Worm (Caenorhabditis elegans): ENCODE data around the gene F08B12.11.

Gene F08B12.11

DNA sequence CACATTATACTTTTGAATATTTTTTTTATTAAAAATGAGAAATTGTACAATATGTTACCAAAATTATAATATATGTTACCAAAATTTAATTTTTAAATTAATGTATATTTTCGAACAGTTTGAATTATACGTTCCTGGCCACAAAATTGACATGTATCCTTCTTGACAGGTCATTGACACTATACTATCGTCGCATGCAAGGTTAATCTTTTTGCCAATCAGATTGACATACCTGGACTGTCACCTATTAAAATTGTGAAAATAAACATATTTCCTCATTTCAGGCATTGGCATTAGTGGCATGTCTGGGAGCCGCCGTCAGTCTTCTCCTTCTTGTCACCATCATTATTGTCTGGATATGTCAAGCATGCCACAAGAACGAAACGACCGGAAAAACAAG is 14.8 kb upstream of the F08B12.11 start:
- TF ChIP-seq nhr-12 (tag; optimal IDR thresholded peaks at IDR 0.05) (no peak), nhr-25 (tag; optimal IDR thresholded peaks at IDR 0.05) (no peak), lsy-12 (tag; optimal IDR thresholded peaks at IDR 0.05) (no peak), snpc-4 (tag; optimal IDR thresholded peaks at IDR 0.05) (no peak), nhr-76 (tag; optimal IDR thresholded peaks at IDR 0.05) (no peak), nfya-1 (tag; optimal IDR thresholded peaks at IDR 0.05; ENCODE audit: insufficient read depth) (no peak), eor-1 (tag; optimal IDR thresholded peaks at IDR 0.05) (no peak)

DNA sequence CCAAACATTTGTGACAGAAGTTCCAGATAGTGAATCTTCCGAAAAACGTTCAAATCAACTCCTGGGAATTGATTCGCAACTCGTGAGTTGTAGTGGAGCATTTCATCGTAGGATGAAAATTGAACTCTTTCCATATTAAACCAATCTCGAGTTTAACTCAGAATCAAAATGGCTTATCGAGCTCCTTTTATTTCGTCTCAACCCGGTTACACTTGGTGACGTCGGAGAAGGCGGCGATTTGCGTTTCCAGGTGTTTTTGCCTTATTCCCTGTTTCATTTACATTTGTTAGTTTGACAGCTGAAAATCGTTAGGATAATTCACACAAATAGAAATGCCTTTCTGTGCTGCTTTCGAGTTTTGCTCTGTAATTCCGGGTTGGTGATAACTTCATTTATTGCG is 9.3 kb upstream of the F08B12.11 start, which contains the start of gene F42E11.3:
TSS of gene F42E11.3 (minus strand) at position 101 of the 400 bp plus-strand sequence.
- TF ChIP-seq unc-39 (tag; optimal IDR thresholded peaks at IDR 0.05) (no peak), R02D3.7 (tag; optimal IDR thresholded peaks at IDR 0.05) (no peak), egl-27 (tag; optimal IDR thresholded peaks at IDR 0.05) (no peak), nhr-77 (tag; optimal IDR thresholded peaks at IDR 0.05) (no peak), fkh-10 (GFP tag; optimal IDR thresholded peaks at IDR 0.05) (no peak), eor-1 (tag; optimal IDR thresholded peaks at IDR 0.05) (no peak)

DNA sequence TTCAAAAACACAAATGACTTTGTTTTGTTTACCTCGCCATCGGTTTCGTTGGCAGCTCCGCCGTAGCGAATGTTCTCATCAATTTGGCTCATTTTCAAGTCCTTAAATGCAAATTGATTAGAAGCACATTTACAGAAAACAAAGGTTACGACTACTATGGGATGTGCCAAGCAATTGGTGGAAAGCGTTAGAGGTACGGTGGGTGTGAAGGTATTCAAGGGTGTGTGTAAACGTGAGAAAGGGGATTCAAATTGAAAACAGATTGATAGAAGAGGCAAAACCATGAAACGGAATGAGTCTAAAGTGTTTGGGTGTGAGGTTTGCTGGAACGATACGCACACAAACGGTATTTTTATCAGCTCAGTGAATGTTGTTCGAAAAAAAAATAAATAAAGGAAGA is 7.5 kb upstream of the F08B12.11 start, which contains the start of gene tni-1:
TSS of gene tni-1 (minus strand) at position 101 of the 400 bp plus-strand sequence.
- TF ChIP-seq zag-1 (tag; optimal IDR thresholded peaks at IDR 0.05), result no peak
- no peak for TF ChIP-seq aly-2 (tag; optimal IDR thresholded peaks at IDR 0.05)
- TF ChIP-seq skn-1 (tag; optimal IDR thresholded peaks at IDR 0.05), result no peak
- TF ChIP-seq elt-1 (tag; optimal IDR thresholded peaks at IDR 0.05), result no peak
- TF ChIP-seq nhr-77 (tag; optimal IDR thresholded peaks at IDR 0.05), result no peak
- no peak for TF ChIP-seq tbx-2 (tag; optimal IDR thresholded peaks at IDR 0.05)
- TF ChIP-seq nhr-76 (tag; optimal IDR thresholded peaks at IDR 0.05), result no peak
- TF ChIP-seq egl-5 (tag; optimal IDR thresholded peaks at IDR 0.05), result no peak
- TF ChIP-seq lsy-12 (tag; optimal IDR thresholded peaks at IDR 0.05), result no peak
- TF ChIP-seq nfya-1 (tag; optimal IDR thresholded peaks at IDR 0.05; ENCODE audit: insufficient read depth), result no peak
- TF ChIP-seq elt-3 (tag; optimal IDR thresholded peaks at IDR 0.05), result no peak
- no peak for TF ChIP-seq unc-39 (tag; optimal IDR thresholded peaks at IDR 0.05)
- TF ChIP-seq pha-4 (tag; optimal IDR thresholded peaks at IDR 0.05), result no peak

DNA sequence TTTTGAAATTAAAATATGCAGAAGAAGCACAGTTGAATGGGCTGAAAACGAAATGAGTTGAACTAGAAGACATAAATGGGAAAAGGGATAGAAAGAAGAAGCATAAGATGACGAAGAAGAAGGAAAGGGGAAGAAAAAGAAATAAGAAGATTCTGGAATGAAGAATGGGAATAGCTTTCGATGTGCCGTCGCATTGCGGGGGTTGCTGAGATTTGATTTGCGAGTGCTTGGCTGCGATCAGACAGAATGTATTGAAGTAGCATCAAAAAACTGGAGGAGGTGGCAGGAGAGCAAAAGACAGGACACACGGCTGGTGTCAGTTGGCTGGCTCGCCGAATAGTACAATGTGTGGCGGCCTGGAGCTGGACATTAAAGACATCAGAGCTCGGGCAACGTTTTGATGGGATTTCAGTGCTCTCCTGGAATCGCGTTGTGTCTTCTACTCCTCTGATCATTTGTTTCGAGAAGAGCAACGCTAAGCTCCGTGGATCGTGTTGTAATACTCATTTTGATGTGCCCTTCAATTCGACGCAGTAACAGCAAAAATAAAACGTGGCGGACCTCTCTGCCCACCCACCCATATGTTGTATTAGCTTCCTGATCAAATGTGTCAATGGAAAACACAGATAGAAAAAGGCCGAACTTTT is 5.6 kb upstream of the F08B12.11 start:
- TF ChIP-seq unc-39 (tag; optimal IDR thresholded peaks at IDR 0.05) (no peak), egl-5 (tag; optimal IDR thresholded peaks at IDR 0.05) (peak; percentile 0), fkh-10 (GFP tag; optimal IDR thresholded peaks at IDR 0.05) (peak; percentile 20), lin-39 (tag; optimal IDR thresholded peaks at IDR 0.05) (peak; percentile 22), pqm-1 (tag; optimal IDR thresholded peaks at IDR 0.05) (no peak), nfya-1 (tag; optimal IDR thresholded peaks at IDR 0.05; ENCODE audit: insufficient read depth) (peak; percentile 34), nhr-25 (tag; optimal IDR thresholded peaks at IDR 0.05) (no peak), fos-1 (tag; optimal IDR thresholded peaks at IDR 0.05) (no peak)

DNA sequence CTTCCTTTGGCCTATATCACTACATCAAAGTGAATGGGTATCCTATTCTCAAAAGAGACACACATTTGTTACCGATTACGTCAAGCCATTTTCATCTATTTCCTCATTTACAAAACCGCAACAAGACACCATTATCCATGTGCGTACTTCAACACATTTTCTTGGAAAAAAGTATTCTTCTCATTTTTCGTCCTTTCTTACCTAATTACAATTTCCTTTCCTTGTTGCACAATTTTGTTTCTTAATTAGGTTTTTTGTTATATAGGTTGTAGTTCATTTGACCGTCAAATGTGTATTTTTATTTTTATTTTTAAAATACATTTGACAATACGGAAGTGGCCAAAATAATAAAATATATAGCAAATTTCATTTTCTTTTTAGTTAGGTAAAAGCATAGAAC is 1.5 kb upstream of the F08B12.11 start:
- no peak for TF ChIP-seq mdl-1 (tag; optimal IDR thresholded peaks at IDR 0.05)
- TF ChIP-seq nhr-23 (tag; optimal IDR thresholded peaks at IDR 0.05), result peak; percentile 41

DNA sequence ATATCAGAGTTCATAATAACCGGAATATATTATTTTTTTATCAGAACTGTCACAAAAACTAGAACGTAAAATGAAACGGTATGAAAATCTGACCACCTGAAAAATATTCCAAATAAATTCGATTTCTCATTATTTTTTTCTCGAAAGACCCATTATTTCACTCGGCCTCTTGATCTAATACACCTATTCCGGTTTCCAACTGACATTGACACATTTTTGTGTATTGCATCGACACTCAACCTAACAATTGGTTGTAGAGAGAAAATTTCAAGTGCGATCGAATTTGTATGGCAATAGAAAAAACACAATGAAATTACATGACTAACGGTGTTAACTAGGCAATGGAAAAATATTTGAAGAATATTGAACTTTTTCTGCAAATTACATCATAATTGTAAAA is 1.1 kb downstream of the F08B12.11 start:
- no peak for TF ChIP-seq daf-12 (tag; optimal IDR thresholded peaks at IDR 0.05)
- peak; percentile 1 for TF ChIP-seq nhr-25 (tag; optimal IDR thresholded peaks at IDR 0.05)
- TF ChIP-seq unc-39 (tag; optimal IDR thresholded peaks at IDR 0.05), result no peak
- TF ChIP-seq ceh-82 (tag; optimal IDR thresholded peaks at IDR 0.05), result no peak
- peak; percentile 26 for TF ChIP-seq nhr-23 (tag; optimal IDR thresholded peaks at IDR 0.05)

DNA sequence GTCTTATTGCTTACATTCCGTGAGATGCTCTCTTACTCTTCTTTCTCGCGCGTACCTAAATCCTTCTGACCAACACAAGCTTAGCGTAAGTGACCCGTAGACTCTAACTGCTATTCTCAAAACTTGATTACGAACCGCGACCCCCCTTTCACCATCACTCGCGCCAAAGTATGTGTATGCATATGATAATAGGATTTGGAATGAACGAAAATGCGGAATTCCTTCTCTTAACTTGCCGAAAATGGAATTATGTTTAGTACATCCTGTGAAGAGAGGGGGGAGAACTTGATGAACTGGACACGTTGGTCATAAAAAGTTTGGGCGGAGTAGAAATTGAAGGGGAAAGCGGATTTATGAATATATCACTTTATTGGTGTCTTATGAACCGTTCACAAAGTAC is 2.0 kb downstream of the F08B12.11 start:
- peak; percentile 11 for TF ChIP-seq nfya-1 (tag; optimal IDR thresholded peaks at IDR 0.05; ENCODE audit: insufficient read depth)
- peak; percentile 95 for TF ChIP-seq fkh-10 (GFP tag; optimal IDR thresholded peaks at IDR 0.05)
- TF ChIP-seq hmg-11 (tag; optimal IDR thresholded peaks at IDR 0.05), result no peak
